Worm (Caenorhabditis elegans): ENCODE measurements around the gene F22H10.3.

F22H10.3 gene

ce11 chrX:16634708-16635107 is 42.8 kb downstream of the F22H10.3 start (continued):
- no peak for TF ChIP-seq cey-2 (tag; optimal IDR thresholded peaks at IDR 0.05; ENCODE audit: borderline replicate concordance, insufficient read depth)
- TF ChIP-seq unc-39 (tag; optimal IDR thresholded peaks at IDR 0.05), result no peak
- TF ChIP-seq rbr-2 (tag; optimal IDR thresholded peaks at IDR 0.05), result peak; percentile 84
- TF ChIP-seq ceh-44 (GFP tag; IDR thresholded peaks at IDR 0.05), result peak; percentile 85
- TF ChIP-seq ztf-11 (tag; optimal IDR thresholded peaks at IDR 0.05), result no peak
- TF ChIP-seq lin-39 (tag; optimal IDR thresholded peaks at IDR 0.05), result no peak
- peak; percentile 97 for TF ChIP-seq egl-43 (GFP tag; IDR thresholded peaks at IDR 0.05)
- TF ChIP-seq skn-1 (tag; optimal IDR thresholded peaks at IDR 0.05), result no peak
- peak; percentile 79 for TF ChIP-seq dmd-6 (GFP tag; IDR thresholded peaks at IDR 0.05)

ce11 chrX:16634103-16634502 is 43.4 kb downstream of the F22H10.3 start:
- TF ChIP-seq pqm-1 (tag; optimal IDR thresholded peaks at IDR 0.05), result peak; percentile 8
- no peak for TF ChIP-seq set-16 (GFP tag; IDR thresholded peaks at IDR 0.05)
- TF ChIP-seq dmd-6 (GFP tag; IDR thresholded peaks at IDR 0.05), result peak; percentile 53; the same call in 1 of the 2 replicates
- peak; percentile 11 for TF ChIP-seq hlh-11 (tag; optimal IDR thresholded peaks at IDR 0.05)
- peak; percentile 30 for TF ChIP-seq dve-1 (tag; optimal IDR thresholded peaks at IDR 0.05; ENCODE audit: insufficient read depth)
- no peak for TF ChIP-seq lin-39 (tag; optimal IDR thresholded peaks at IDR 0.05)
- TF ChIP-seq F37D6.2 (tag; optimal IDR thresholded peaks at IDR 0.05), result no peak

- TF ChIP-seq aha-1 (tag), result peak; percentile 36
- TF ChIP-seq ceh-82 (tag; optimal IDR thresholded peaks at IDR 0.05), result no peak
Observed at ce11 chrX:16633052-16633451, 44.5 kb downstream of the F22H10.3 start, which contains the start of gene C06G1.1. C06G1.1 (plus strand) TSS chrX:16633352.

ce11 chrX:16631847-16632246 is 45.7 kb downstream of the F22H10.3 start:
- TF ChIP-seq skn-1 (tag; optimal IDR thresholded peaks at IDR 0.05) (no peak), dmd-6 (GFP tag; IDR thresholded peaks at IDR 0.05) (no peak), lin-15B (tag; optimal IDR thresholded peaks at IDR 0.05) (no peak), aly-2 (tag; optimal IDR thresholded peaks at IDR 0.05) (no peak), pqm-1 (tag; optimal IDR thresholded peaks at IDR 0.05) (no peak), Y5F2A.4 (GFP tag; optimal IDR thresholded peaks at IDR 0.05) (no peak), daf-12 (tag; optimal IDR thresholded peaks at IDR 0.05) (no peak), nhr-77 (tag; optimal IDR thresholded peaks at IDR 0.05) (no peak), fkh-10 (GFP tag; optimal IDR thresholded peaks at IDR 0.05) (no peak), lsy-2 (tag; optimal IDR thresholded peaks at IDR 0.05) (no peak), F37D6.2 (tag; optimal IDR thresholded peaks at IDR 0.05) (no peak), mxl-2 (GFP tag; conservative IDR thresholded peaks at IDR 0.05) (no peak), aha-1 (tag) (no peak), nhr-41 (GFP tag; IDR thresholded peaks at IDR 0.05) (no peak), hif-1 (tag; optimal IDR thresholded peaks at IDR 0.05) (no peak), ceh-82 (tag; optimal IDR thresholded peaks at IDR 0.05) (no peak)

- TF ChIP-seq ceh-44 (GFP tag; IDR thresholded peaks at IDR 0.05) (no peak), dmd-8 (GFP tag; IDR thresholded peaks at IDR 0.05) (no peak), attf-4 (tag; optimal IDR thresholded peaks at IDR 0.05) (no peak), zfp-2 (tag; optimal IDR thresholded peaks at IDR 0.05) (no peak), nhr-48 (tag; optimal IDR thresholded peaks at IDR 0.05) (no peak), snpc-1.2 (GFP tag; IDR thresholded peaks at IDR 0.05) (no peak), spr-1 (tag; optimal IDR thresholded peaks at IDR 0.05) (no peak), F49E8.2 (tag; optimal IDR thresholded peaks at IDR 0.05; ENCODE audit: borderline replicate concordance) (no peak), pqm-1 (tag; optimal IDR thresholded peaks at IDR 0.05) (no peak), ceh-32 (tag; optimal IDR thresholded peaks at IDR 0.05; ENCODE audit: poor library complexity) (no peak), nhr-28 (tag; optimal IDR thresholded peaks at IDR 0.05) (no peak), skn-1 (tag; optimal IDR thresholded peaks at IDR 0.05) (no peak), nhr-237 (tag; optimal IDR thresholded peaks at IDR 0.05) (no peak), Y75B8A.6 (GFP tag; IDR thresholded peaks at IDR 0.05) (no peak), ceh-28 (tag; optimal IDR thresholded peaks at IDR 0.05) (no peak), hlh-30 (tag; optimal IDR thresholded peaks at IDR 0.05; ENCODE audit: insufficient read depth) (no peak), ztf-11 (tag; optimal IDR thresholded peaks at IDR 0.05) (no peak), T20F7.1 (GFP tag; optimal IDR thresholded peaks at IDR 0.05) (no peak), F44E2.7 (GFP tag; IDR thresholded peaks at IDR 0.05) (no peak), nhr-111 (GFP tag; optimal IDR thresholded peaks at IDR 0.05) (no peak)
Observed at ce11 chrX:16629773-16630172, 47.7 kb downstream of the F22H10.3 start.
